Worm (Caenorhabditis elegans) whole organism, mixed stage, embryonic: ENCODE data around the gene try-5.

ENCODE experiments used
- M03D4.4 ChIP-seq: sonication (generic microtip); optimal IDR thresholded peaks from 2 replicates; lab custom pipeline; 2017; ENCODE audit warnings: mild to moderate bottlenecking, missing genetic modification characterization, missing compliant biosample characterization
- bed-3 ChIP-seq: fragments of 200-800 bp; sonication (Bioruptor generic); optimal IDR thresholded peaks from 3 replicates; lab custom pipeline; 2018; ENCODE audit warnings: mild to moderate bottlenecking, missing genetic modification characterization, moderate library complexity, missing compliant biosample characterization
- blmp-1 ChIP-seq: fragments of 150-350 bp; optimal IDR thresholded peaks from 2 replicates; lab custom pipeline; 2014; ENCODE audit warnings: missing biosample characterization, missing genetic modification characterization
- ceh-39 ChIP-seq: fragments of 150-350 bp; optimal IDR thresholded peaks from 2 replicates; lab custom pipeline; 2014; ENCODE audit warnings: missing biosample characterization, missing genetic modification characterization
- ceh-83 ChIP-seq: fragments of 200-800 bp; sonication (Bioruptor generic); optimal IDR thresholded peaks from 2 replicates; lab custom pipeline; 2018; ENCODE audit warnings: mild to moderate bottlenecking, missing genetic modification characterization, missing compliant biosample characterization
- ces-1 ChIP-seq: fragments of 150-350 bp; optimal IDR thresholded peaks from 2 replicates; lab custom pipeline; 2014; ENCODE audit warnings: missing biosample characterization, missing genetic modification reagents, missing genetic modification characterization
- cnd-1 ChIP-seq: fragments of 200-800 bp; sonication (Bioruptor generic); optimal IDR thresholded peaks from 2 replicates; lab custom pipeline; 2018; ENCODE audit warnings: mild to moderate bottlenecking, missing genetic modification characterization, missing compliant biosample characterization
- elt-3 ChIP-seq: fragments of 150-350 bp; optimal IDR thresholded peaks from 2 replicates; lab custom pipeline; 2014; ENCODE audit warnings: missing biosample characterization, missing genetic modification characterization
- flh-1 ChIP-seq: fragments of 200-800 bp; sonication (Bioruptor generic); optimal IDR thresholded peaks from 2 replicates; lab custom pipeline; 2018; ENCODE audit warnings: mild to moderate bottlenecking, missing genetic modification characterization, moderate library complexity, missing compliant biosample characterization
- ham-2 ChIP-seq: fragments of 200-800 bp; sonication (Bioruptor generic); optimal IDR thresholded peaks from 2 replicates; lab custom pipeline; 2018; ENCODE audit warnings: mild to moderate bottlenecking, missing genetic modification characterization, missing compliant biosample characterization
- hlh-1 ChIP-seq: fragments of 150-350 bp; optimal IDR thresholded peaks from 2 replicates; lab custom pipeline; 2014; ENCODE audit warnings: missing biosample characterization, missing genetic modification reagents, missing genetic modification characterization
- lin-13 ChIP-seq: fragments of 150-350 bp; optimal IDR thresholded peaks from 2 replicates; lab custom pipeline; 2014; ENCODE audit warnings: missing biosample characterization, missing genetic modification characterization
- lsy-2 ChIP-seq: fragments of 150-350 bp; optimal IDR thresholded peaks from 2 replicates; lab custom pipeline; 2014; ENCODE audit warnings: missing biosample characterization, missing genetic modification characterization
- mab-5 ChIP-seq: fragments of 150-350 bp; optimal IDR thresholded peaks from 2 replicates; lab custom pipeline; 2014; ENCODE audit warnings: missing biosample characterization, missing genetic modification characterization
- mep-1 ChIP-seq: fragments of 150-350 bp; optimal IDR thresholded peaks from 2 replicates; lab custom pipeline; 2017; ENCODE audit warnings: missing biosample characterization, missing genetic modification reagents, missing genetic modification characterization, inconsistent platforms
- mls-2 ChIP-seq: sonication (generic microtip); optimal IDR thresholded peaks from 2 replicates; lab custom pipeline; 2016; ENCODE audit warnings: mild to moderate bottlenecking, missing genetic modification characterization, moderate library complexity, missing compliant biosample characterization
- nhr-12 ChIP-seq: fragments of 150-350 bp; optimal IDR thresholded peaks from 2 replicates; lab custom pipeline; 2014; ENCODE audit warnings: missing biosample characterization, missing genetic modification characterization
- nhr-2 ChIP-seq: fragments of 150-350 bp; optimal IDR thresholded peaks from 2 replicates; lab custom pipeline; 2014; ENCODE audit warnings: missing biosample characterization, missing genetic modification characterization
- nhr-237 ChIP-seq: fragments of 150-350 bp; optimal IDR thresholded peaks from 2 replicates; lab custom pipeline; 2014; ENCODE audit warnings: missing biosample characterization, missing genetic modification characterization
- nhr-76 ChIP-seq: sonication (generic microtip); optimal IDR thresholded peaks from 2 replicates; lab custom pipeline; 2017; ENCODE audit warnings: missing biosample characterization, missing genetic modification characterization
- pha-4 ChIP-seq: fragments of 150-350 bp; optimal IDR thresholded peaks from 2 replicates; lab custom pipeline; 2018; ENCODE audit warnings: missing biosample characterization, missing genetic modification reagents, missing genetic modification characterization
- sem-2 ChIP-seq: fragments of 200-800 bp; sonication (Bioruptor generic); optimal IDR thresholded peaks from 2 replicates; lab custom pipeline; 2018; ENCODE audit warnings: mild to moderate bottlenecking, missing genetic modification characterization, missing compliant biosample characterization
- snpc-4 ChIP-seq: fragments of 150-350 bp; optimal IDR thresholded peaks from 2 replicates; lab custom pipeline; 2014; ENCODE audit warnings: missing biosample characterization, missing genetic modification characterization
- sptf-1 ChIP-seq: sonication (generic microtip); optimal IDR thresholded peaks from 2 replicates; lab custom pipeline; 2017; ENCODE audit warnings: mild to moderate bottlenecking, missing genetic modification characterization, moderate library complexity, missing compliant biosample characterization
- tbx-8 ChIP-seq: fragments of 200-800 bp; sonication (Bioruptor generic); optimal IDR thresholded peaks from 2 replicates; lab custom pipeline; 2018; ENCODE audit warnings: mild to moderate bottlenecking, missing genetic modification characterization, moderate library complexity, missing compliant biosample characterization
- unc-120 ChIP-seq: sonication (generic microtip); optimal IDR thresholded peaks from 2 replicates; lab custom pipeline; 2017; ENCODE audit warnings: missing genetic modification characterization, missing compliant biosample characterization; ENCODE audit not compliant: poor library complexity, severe bottlenecking
- unc-39 ChIP-seq: fragments of 150-350 bp; optimal IDR thresholded peaks from 2 replicates; lab custom pipeline; 2014; ENCODE audit warnings: missing biosample characterization, missing genetic modification characterization
- unc-62 ChIP-seq: fragments of 150-350 bp; optimal IDR thresholded peaks from 2 replicates; lab custom pipeline; 2014; ENCODE audit warnings: missing biosample characterization, missing genetic modification reagents, missing genetic modification characterization
- zip-8 ChIP-seq: fragments of 150-350 bp; optimal IDR thresholded peaks from 2 replicates; lab custom pipeline; 2014; ENCODE audit warnings: missing biosample characterization, missing genetic modification characterization
- ztf-11 ChIP-seq: fragments of 150-350 bp; optimal IDR thresholded peaks from 2 replicates; lab custom pipeline; 2014; ENCODE audit warnings: missing biosample characterization, missing genetic modification characterization

try-5 gene

ce11 chrV:9312377-9312776 lies 34.5 kb upstream of the try-5 start:
- TF ChIP-seq ces-1 (peak; percentile 2), ztf-11 (tag; lab: Kevin White, UChicago) (no peak), ceh-39 (tag; lab: Kevin White, UChicago) (no peak)

ce11 chrV:9314408-9314807 lies 32.4 kb upstream of the try-5 start:
- TF ChIP-seq cnd-1 (tag; lab: Kevin White, UChicago) (no peak), lsy-2 (tag; lab: Kevin White, UChicago) (no peak), snpc-4 (tag; lab: Kevin White, UChicago) (no peak), mls-2 (tag; lab: Kevin White, UChicago) (no peak), sem-2 (no peak), nhr-2 (no peak), M03D4.4 (tag; lab: Kevin White, UChicago) (no peak), unc-62 (GFP tag; lab: Kevin White, UChicago) (no peak), ham-2 (GFP tag; lab: Kevin White, UChicago) (no peak), unc-39 (tag; lab: Kevin White, UChicago) (no peak), blmp-1 (tag; lab: Kevin White, UChicago) (no peak), nhr-237 (tag; lab: Kevin White, UChicago) (no peak), mab-5 (tag; lab: Kevin White, UChicago) (no peak), pha-4 (no peak), zip-8 (tag; lab: Kevin White, UChicago) (no peak)

- TF ChIP-seq cnd-1 (tag; lab: Kevin White, UChicago) (no peak), nhr-237 (tag; lab: Kevin White, UChicago) (no peak), lsy-2 (tag; lab: Kevin White, UChicago) (no peak), ces-1 (peak; percentile 38), flh-1 (GFP tag; lab: Kevin White, UChicago) (no peak), elt-3 (tag; lab: Kevin White, UChicago) (no peak), lin-13 (tag; lab: Kevin White, UChicago) (no peak)
Observed at ce11 chrV:9316970-9317369, 29.9 kb upstream of the try-5 start.

- TF ChIP-seq mls-2 (tag; lab: Kevin White, UChicago), result no peak
- peak; percentile 58 for TF ChIP-seq unc-120 (tag; lab: Kevin White, UChicago)
- TF ChIP-seq bed-3 (GFP tag; lab: Kevin White, UChicago), result peak; percentile 5
- TF ChIP-seq sptf-1 (tag; lab: Kevin White, UChicago), result peak; percentile 57
- peak; percentile 40 for TF ChIP-seq ceh-83 (GFP tag; lab: Kevin White, UChicago)
- peak; percentile 6 for TF ChIP-seq M03D4.4 (tag; lab: Kevin White, UChicago)
- no peak for TF ChIP-seq unc-62 (GFP tag; lab: Kevin White, UChicago)
Observed at ce11 chrV:9318046-9318445, 28.8 kb upstream of the try-5 start, which contains the start of gene kvs-3. Gene kvs-3, plus strand, starts transcription at chrV:9318311.

- TF ChIP-seq nhr-2, result no peak
- TF ChIP-seq mab-5 (tag; lab: Kevin White, UChicago), result no peak
- no peak for TF ChIP-seq mep-1
- TF ChIP-seq zip-8 (tag; lab: Kevin White, UChicago), result no peak
- TF ChIP-seq hlh-1 (tag; lab: Kevin White, UChicago), result no peak
- no peak for TF ChIP-seq nhr-237 (tag; lab: Kevin White, UChicago)
- TF ChIP-seq nhr-12 (tag; lab: Kevin White, UChicago), result no peak
- no peak for TF ChIP-seq nhr-76 (tag; lab: Kevin White, UChicago)
- TF ChIP-seq ceh-83 (GFP tag; lab: Kevin White, UChicago), result no peak
- TF ChIP-seq blmp-1 (tag; lab: Kevin White, UChicago), result no peak
- no peak for TF ChIP-seq ham-2 (GFP tag; lab: Kevin White, UChicago)
- no peak for TF ChIP-seq tbx-8 (GFP tag; lab: Kevin White, UChicago)
- TF ChIP-seq unc-120 (tag; lab: Kevin White, UChicago), result no peak
- no peak for TF ChIP-seq bed-3 (GFP tag; lab: Kevin White, UChicago)
- no peak for TF ChIP-seq elt-3 (tag; lab: Kevin White, UChicago)
- TF ChIP-seq, all 35 proteins: peak for 0
Observed at ce11 chrV:9321185-9321584, 25.7 kb upstream of the try-5 start, which contains the start of gene F44A2.7. Gene F44A2.7, plus strand, starts transcription at chrV:9321485.

- TF ChIP-seq lsy-2 (tag; lab: Kevin White, UChicago) (no peak), unc-39 (tag; lab: Kevin White, UChicago) (no peak)
Observed at ce11 chrV:9322886-9323285, 24.0 kb upstream of the try-5 start, which contains the start of gene tag-153. Gene tag-153, plus strand, starts transcription at chrV:9323085.
